Worm (Caenorhabditis elegans) whole organism, late embryonic: ENCODE measurements around the gene C18B12.4.

Experiments
- C08G9.2 ChIP-seq: sonication (generic microtip); optimal IDR thresholded peaks from 2 replicates; lab custom pipeline; 2016; ENCODE audit warnings: mild to moderate bottlenecking, missing genetic modification characterization, moderate library complexity, missing compliant biosample characterization
- C38D4.7 ChIP-seq: fragments of 200-800 bp; sonication (Bioruptor generic); optimal IDR thresholded peaks from 2 replicates; lab custom pipeline; 2018; ENCODE audit warnings: mild to moderate bottlenecking, missing genetic modification characterization, moderate library complexity, missing compliant biosample characterization
- K02D7.2 ChIP-seq: sonication (generic microtip); optimal IDR thresholded peaks from 2 replicates; lab custom pipeline; 2017; ENCODE audit warnings: mild to moderate bottlenecking, missing genetic modification characterization, missing compliant biosample characterization
- K09A11.1 ChIP-seq: sonication (generic microtip); optimal IDR thresholded peaks from 2 replicates; lab custom pipeline; 2017; ENCODE audit warnings: antibody characterized with exemption, mild to moderate bottlenecking, missing genetic modification characterization, missing compliant biosample characterization; ENCODE audit not compliant: insufficient read depth
- Y22D7AL.16 ChIP-seq: sonication (generic microtip); optimal IDR thresholded peaks from 2 replicates; lab custom pipeline; 2016; ENCODE audit warnings: missing genetic modification characterization, missing compliant biosample characterization
- ahr-1 ChIP-seq: sonication (generic microtip); optimal IDR thresholded peaks from 2 replicates; lab custom pipeline; 2016; ENCODE audit warnings: missing genetic modification characterization, missing compliant biosample characterization
- ceh-14 ChIP-seq: sonication (generic microtip); optimal IDR thresholded peaks from 2 replicates; lab custom pipeline; 2016; ENCODE audit warnings: missing genotype, missing genetic modification characterization, missing compliant biosample characterization
- ceh-19 ChIP-seq: fragments of 200-800 bp; sonication (Bioruptor generic); optimal IDR thresholded peaks from 2 replicates; lab custom pipeline; 2018; ENCODE audit warnings: mild to moderate bottlenecking, missing genetic modification characterization, missing compliant biosample characterization
- ceh-24 ChIP-seq: sonication (generic microtip); optimal IDR thresholded peaks from 2 replicates; lab custom pipeline; 2016; ENCODE audit warnings: mild to moderate bottlenecking, missing genetic modification characterization, missing compliant biosample characterization
- ceh-30 ChIP-seq: fragments of 150-350 bp; optimal IDR thresholded peaks from 2 replicates; lab custom pipeline; 2014; ENCODE audit warnings: missing biosample characterization, missing genetic modification characterization
- ceh-31 ChIP-seq: sonication (generic microtip); optimal IDR thresholded peaks from 2 replicates; lab custom pipeline; 2016; ENCODE audit warnings: missing genetic modification characterization, missing compliant biosample characterization
- ceh-45 ChIP-seq: fragments of 200-800 bp; sonication (Bioruptor generic); IDR thresholded peaks from 2 replicates; pipeline ENCODE4 v1.3.6; 2022; ENCODE audit warnings: missing genetic modification reagents, missing genetic modification characterization, missing compliant biosample characterization
- ceh-48 ChIP-seq: sonication (generic microtip); optimal IDR thresholded peaks from 2 replicates; lab custom pipeline; 2016; ENCODE audit warnings: missing genetic modification characterization, inconsistent platforms, missing compliant biosample characterization
- ceh-9 ChIP-seq: sonication (generic microtip); optimal IDR thresholded peaks from 2 replicates; lab custom pipeline; 2016; ENCODE audit warnings: mild to moderate bottlenecking, missing genetic modification characterization, inconsistent platforms, missing compliant biosample characterization
- dmd-4 ChIP-seq: sonication (generic microtip); optimal IDR thresholded peaks from 2 replicates; lab custom pipeline; 2016; ENCODE audit warnings: borderline replicate concordance, missing genetic modification characterization, missing compliant biosample characterization
- dve-1 ChIP-seq: sonication (generic microtip); optimal IDR thresholded peaks from 2 replicates; lab custom pipeline; 2017; ENCODE audit warnings: antibody characterized with exemption, mild to moderate bottlenecking, missing genetic modification characterization, missing compliant biosample characterization
- elt-4 ChIP-seq: sonication (generic microtip); optimal IDR thresholded peaks from 2 replicates; lab custom pipeline; 2016; ENCODE audit warnings: missing genetic modification characterization, missing compliant biosample characterization
- eyg-1 ChIP-seq: sonication (generic microtip); optimal IDR thresholded peaks from 2 replicates; lab custom pipeline; 2016; ENCODE audit warnings: missing genotype, missing genetic modification characterization, missing compliant biosample characterization
- fax-1 ChIP-seq: sonication (generic microtip); optimal IDR thresholded peaks from 2 replicates; lab custom pipeline; 2016; ENCODE audit warnings: missing genotype, missing genetic modification characterization, missing compliant biosample characterization
- fkh-10 ChIP-seq: fragments of 150-350 bp; optimal IDR thresholded peaks from 2 replicates; lab custom pipeline; 2014; ENCODE audit warnings: missing biosample characterization, missing genetic modification reagents, missing genetic modification characterization
- hlh-13 ChIP-seq: fragments of 200-800 bp; sonication (Bioruptor generic); optimal IDR thresholded peaks from 2 replicates; lab custom pipeline; 2018; ENCODE audit warnings: mild to moderate bottlenecking, missing genetic modification characterization, missing compliant biosample characterization
- hlh-15 ChIP-seq: sonication (generic microtip); optimal IDR thresholded peaks from 2 replicates; lab custom pipeline; 2016; ENCODE audit warnings: missing genetic modification characterization, missing compliant biosample characterization
- hlh-6 ChIP-seq: sonication (generic microtip); optimal IDR thresholded peaks from 2 replicates; lab custom pipeline; 2016; ENCODE audit warnings: missing genotype, missing genetic modification characterization, missing compliant biosample characterization
- lim-6 ChIP-seq: sonication (generic microtip); optimal IDR thresholded peaks from 2 replicates; lab custom pipeline; 2016; ENCODE audit warnings: missing genetic modification characterization, missing compliant biosample characterization
- madf-2 ChIP-seq: sonication (generic microtip); optimal IDR thresholded peaks from 2 replicates; lab custom pipeline; 2017; ENCODE audit warnings: missing genetic modification characterization, missing compliant biosample characterization
- mec-3 ChIP-seq: sonication (generic microtip); optimal IDR thresholded peaks from 2 replicates; lab custom pipeline; 2016; ENCODE audit warnings: borderline replicate concordance, missing genetic modification characterization, missing compliant biosample characterization
- nfya-1 ChIP-seq: sonication (generic microtip); optimal IDR thresholded peaks from 2 replicates; lab custom pipeline; 2017; ENCODE audit warnings: missing genetic modification characterization, mild to moderate bottlenecking, missing compliant biosample characterization, antibody characterized with exemption, moderate library complexity
- nhr-11 ChIP-seq: fragments of 150-350 bp; optimal IDR thresholded peaks from 2 replicates; lab custom pipeline; 2014; ENCODE audit warnings: missing biosample characterization, missing genetic modification characterization
- npax-4 ChIP-seq: sonication (generic microtip); optimal IDR thresholded peaks from 2 replicates; lab custom pipeline; 2016; ENCODE audit warnings: missing genetic modification characterization, missing compliant biosample characterization
- odd-2 ChIP-seq: sonication (generic microtip); optimal IDR thresholded peaks from 2 replicates; lab custom pipeline; 2017; ENCODE audit warnings: antibody characterized with exemption, mild to moderate bottlenecking, missing genetic modification characterization, missing compliant biosample characterization
- pat-9 ChIP-seq: fragments of 200-800 bp; sonication (Bioruptor generic); optimal IDR thresholded peaks from 2 replicates; lab custom pipeline; 2018; ENCODE audit warnings: mild to moderate bottlenecking, missing genetic modification characterization, moderate library complexity, missing compliant biosample characterization
- pax-1 ChIP-seq: fragments of 150-350 bp; optimal IDR thresholded peaks from 2 replicates; lab custom pipeline; 2014; ENCODE audit warnings: missing biosample characterization, missing genetic modification characterization
- pha-2 ChIP-seq: sonication (generic microtip); optimal IDR thresholded peaks from 2 replicates; lab custom pipeline; 2017; ENCODE audit warnings: mild to moderate bottlenecking, missing genetic modification characterization, missing compliant biosample characterization
- pha-4 ChIP-seq: fragments of 150-350 bp; optimal IDR thresholded peaks from 2 replicates; lab custom pipeline; 2018; ENCODE audit warnings: missing biosample characterization, missing genetic modification reagents, missing genetic modification characterization
- pros-1 ChIP-seq: fragments of 150-350 bp; optimal IDR thresholded peaks from 2 replicates; lab custom pipeline; 2014; ENCODE audit warnings: missing biosample characterization, missing genetic modification reagents, missing genetic modification characterization
- ref-2 ChIP-seq: sonication (generic microtip); optimal IDR thresholded peaks from 2 replicates; lab custom pipeline; 2016; ENCODE audit warnings: missing genetic modification characterization, missing compliant biosample characterization
- rnt-1 ChIP-seq: sonication (generic microtip); optimal IDR thresholded peaks from 2 replicates; lab custom pipeline; 2016; ENCODE audit warnings: missing genetic modification characterization, missing compliant biosample characterization
- sdc-2 ChIP-seq: sonication (generic microtip); optimal IDR thresholded peaks from 2 replicates; lab custom pipeline; 2016; ENCODE audit warnings: missing genotype, missing genetic modification characterization, missing compliant biosample characterization
- syd-9 ChIP-seq: sonication (generic microtip); optimal IDR thresholded peaks from 2 replicates; lab custom pipeline; 2016; ENCODE audit warnings: mild to moderate bottlenecking, missing genetic modification characterization, moderate library complexity, missing compliant biosample characterization
- tbx-7 ChIP-seq: sonication (generic microtip); optimal IDR thresholded peaks from 2 replicates; lab custom pipeline; 2016; ENCODE audit warnings: missing genotype, missing genetic modification characterization, missing compliant biosample characterization
- ttx-3 ChIP-seq: sonication (generic microtip); optimal IDR thresholded peaks from 2 replicates; lab custom pipeline; 2016; ENCODE audit warnings: missing genetic modification reagents, missing genetic modification characterization, missing compliant biosample characterization
- unc-55 ChIP-seq: sonication (generic microtip); optimal IDR thresholded peaks from 2 replicates; lab custom pipeline; 2017; ENCODE audit warnings: missing biosample characterization, missing genetic modification reagents, missing genetic modification characterization
- ztf-16 ChIP-seq: sonication (generic microtip); optimal IDR thresholded peaks from 2 replicates; lab custom pipeline; 2017; ENCODE audit warnings: missing genetic modification characterization, missing compliant biosample characterization

The C18B12.4 gene

DNA sequence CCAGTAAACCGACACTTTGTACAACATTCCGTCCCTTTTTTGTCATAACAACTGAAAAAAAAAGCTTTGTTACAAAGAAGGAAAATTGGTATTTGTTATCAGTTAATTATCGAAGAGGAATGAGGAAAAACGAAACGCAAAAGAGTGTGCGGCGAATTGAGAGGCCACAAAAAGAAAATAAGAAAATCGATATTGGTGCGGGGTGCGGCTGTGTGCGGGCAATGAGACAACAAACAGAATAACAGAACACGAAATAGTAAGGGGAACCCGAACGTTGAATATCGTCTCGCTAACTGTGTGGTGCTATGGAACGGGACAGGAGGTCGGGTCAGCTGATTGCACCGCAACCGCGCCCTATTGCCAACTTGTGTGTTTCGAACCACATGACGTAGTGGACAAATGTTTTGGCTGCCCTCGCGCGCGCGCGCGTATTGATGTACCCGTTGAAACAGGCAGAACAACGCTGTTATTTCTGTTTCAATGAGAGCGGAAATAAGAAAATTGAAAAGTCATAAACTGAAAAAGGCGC, at the start of gene C18B12.4 (continued):
- TF ChIP-seq nhr-11 (no peak), dve-1 (tag; lab: Kevin White, UChicago) (peak; percentile 3), ceh-30 (peak; percentile 61), C38D4.7 (GFP tag; lab: Kevin White, UChicago) (no peak), odd-2 (tag; lab: Kevin White, UChicago) (no peak), ttx-3 (tag; lab: Kevin White, UChicago) (no peak), dmd-4 (tag; lab: Kevin White, UChicago) (no peak), pat-9 (peak; percentile 57), Y22D7AL.16 (tag; lab: Kevin White, UChicago) (no peak), ref-2 (peak; percentile 76), ztf-16 (tag; lab: Kevin White, UChicago) (peak; percentile 9), K02D7.2 (no peak), ceh-19 (GFP tag; lab: Kevin White, UChicago) (peak; percentile 3), pros-1 (tag; lab: Kevin White, UChicago) (peak; percentile 71), lim-6 (tag; lab: Kevin White, UChicago) (peak; percentile 8), eyg-1 (tag; lab: Kevin White, UChicago) (peak; percentile 19)
- TF ChIP-seq, all 69 proteins: peak for 27

ce11 chrX:15089123-15089522, 48.7 kb upstream of the C18B12.4 start, which contains the start of gene flr-4:
Gene flr-4 (plus strand): TSS chrX:15089397.
- no peak for TF ChIP-seq hlh-6 (tag; lab: Kevin White, UChicago)
- no peak for TF ChIP-seq pax-1 (tag; lab: Kevin White, UChicago)
- TF ChIP-seq ahr-1 (tag; lab: Kevin White, UChicago): no peak
- no peak for TF ChIP-seq ceh-31 (tag; lab: Kevin White, UChicago)
- no peak for TF ChIP-seq hlh-15 (tag; lab: Kevin White, UChicago)
- TF ChIP-seq npax-4 (tag; lab: Kevin White, UChicago): no peak
- TF ChIP-seq pros-1 (tag; lab: Kevin White, UChicago): no peak
- no peak for TF ChIP-seq rnt-1 (tag; lab: Kevin White, UChicago)
- TF ChIP-seq dve-1 (tag; lab: Kevin White, UChicago): no peak
- TF ChIP-seq pha-2 (tag; lab: Kevin White, UChicago): no peak
- no peak for TF ChIP-seq K09A11.1

ce11 chrX:15087752-15088151, 47.4 kb upstream of the C18B12.4 start:
- TF ChIP-seq Y22D7AL.16 (tag; lab: Kevin White, UChicago) (no peak), sdc-2 (tag; lab: Kevin White, UChicago) (no peak), fkh-10 (no peak), C08G9.2 (tag; lab: Kevin White, UChicago) (no peak), lim-6 (tag; lab: Kevin White, UChicago) (no peak), ceh-30 (no peak), syd-9 (tag; lab: Kevin White, UChicago) (no peak), unc-55 (no peak)

DNA sequence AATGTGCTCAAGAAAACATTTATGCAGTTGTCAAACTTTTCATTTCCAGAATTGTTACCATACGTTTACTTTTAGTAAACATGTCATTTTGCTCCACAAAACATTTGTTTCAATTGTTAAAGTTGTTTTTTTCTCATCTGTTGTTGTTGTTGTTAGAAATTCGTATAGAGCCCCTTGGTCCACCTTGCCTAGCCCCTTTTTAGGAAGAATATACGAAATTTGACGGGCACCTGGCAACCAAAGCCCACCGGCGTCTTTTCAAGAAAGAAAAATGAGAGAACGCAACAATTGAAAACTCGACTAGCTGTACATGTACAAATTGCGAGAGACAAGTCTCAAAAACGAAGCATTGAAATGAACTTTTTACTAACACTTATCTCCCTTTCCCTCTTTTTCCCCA, 44.0 kb upstream of the C18B12.4 start, which contains the start of gene F09B12.5:
Gene F09B12.5 (plus strand): TSS at position 301 of the 400 bp plus-strand sequence.
- no peak for TF ChIP-seq pha-4 (tag; lab: Kevin White, UChicago)
- TF ChIP-seq C38D4.7 (GFP tag; lab: Kevin White, UChicago): no peak
- TF ChIP-seq ceh-9 (tag; lab: Kevin White, UChicago): no peak
- TF ChIP-seq sdc-2 (tag; lab: Kevin White, UChicago): no peak
- TF ChIP-seq pat-9: no peak
- TF ChIP-seq ahr-1 (tag; lab: Kevin White, UChicago): no peak
- TF ChIP-seq ttx-3 (tag; lab: Kevin White, UChicago): no peak
- no peak for TF ChIP-seq madf-2 (tag; lab: Kevin White, UChicago)
- no peak for TF ChIP-seq ceh-24
- no peak for TF ChIP-seq fax-1 (tag; lab: Kevin White, UChicago)
- TF ChIP-seq ceh-48: no peak
- no peak for TF ChIP-seq ceh-45
- TF ChIP-seq rnt-1 (tag; lab: Kevin White, UChicago): no peak
- no peak for TF ChIP-seq nfya-1
- no peak for TF ChIP-seq mec-3 (tag; lab: Kevin White, UChicago)
- TF ChIP-seq tbx-7 (tag; lab: Kevin White, UChicago): no peak
- no peak for TF ChIP-seq syd-9 (tag; lab: Kevin White, UChicago)
- TF ChIP-seq elt-4 (tag; lab: Kevin White, UChicago): no peak
- TF ChIP-seq ceh-14 (tag; lab: Kevin White, UChicago): no peak
- no peak for TF ChIP-seq hlh-13
